Fruit fly (Drosophila melanogaster) whole organism: ENCODE data around the gene pros.

Experiments used
- Dll ChIP-seq: fragments of >200 bp; optimal IDR thresholded peaks from 2 replicates; lab custom pipeline; 2017
- psq ChIP-seq: fragments of >200 bp; optimal IDR thresholded peaks from 2 replicates; lab custom pipeline; 2017
- usp ChIP-seq: fragments of >200 bp; optimal IDR thresholded peaks from 2 replicates; lab custom pipeline; 2017; ENCODE audit warnings: missing biosample characterization, missing genetic modification characterization, mixed read lengths

DNA sequence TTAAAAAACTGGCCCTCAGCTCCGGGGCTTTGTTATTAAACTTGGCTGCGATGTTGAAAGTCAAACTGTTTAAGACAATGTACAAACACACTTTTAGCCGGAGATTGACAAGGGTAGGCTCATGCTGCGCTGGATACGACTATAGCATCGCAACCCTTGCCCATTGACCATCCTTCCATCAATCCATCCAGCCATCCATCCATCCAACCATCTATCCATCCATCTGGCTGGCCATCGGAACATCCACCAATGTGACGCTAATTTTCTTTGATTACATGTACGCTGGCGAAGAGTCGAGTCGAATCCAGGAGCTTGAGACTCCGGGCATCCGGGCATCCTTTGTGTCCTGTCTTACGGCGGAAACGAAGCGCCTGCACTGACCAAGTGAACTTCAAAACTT, 11.6 kb upstream of the pros start:
- TF ChIP-seq psq (lab: Kevin White, UChicago), result no peak
- no peak for TF ChIP-seq usp (GFP tag; lab: Kevin White, UChicago)
- TF ChIP-seq Dll (lab: Kevin White, UChicago), result no peak
